Fruit fly (Drosophila melanogaster) whole organism, embryonic: Measurements from ENCODE around the gene CG11970.
A peak's percentile ranks its signal among the peaks of the same experiment; 100 is the strongest.

Source experiments
- B-H2 ChIP-seq: fragments of 200-800 bp; sonication (Bioruptor generic); optimal IDR thresholded peaks from 2 replicates; lab custom pipeline; 2018; ENCODE audit warnings: missing biosample characterization, mild to moderate bottlenecking, missing genetic modification characterization
- Bteb2 ChIP-seq: fragments of 200-800 bp; sonication (Bioruptor generic); optimal IDR thresholded peaks from 2 replicates; lab custom pipeline; 2016; ENCODE audit warnings: missing biosample characterization, missing genetic modification characterization
- CG10267 ChIP-seq: fragments of 200-800 bp; sonication (Bioruptor generic); optimal IDR thresholded peaks from 2 replicates; lab custom pipeline; 2018; ENCODE audit warnings: missing biosample characterization, mild to moderate bottlenecking, missing genetic modification characterization, moderate library complexity
- CG10274 ChIP-seq: fragments of 200-800 bp; sonication (Bioruptor generic); optimal IDR thresholded peaks from 3 replicates; lab custom pipeline; 2017; ENCODE audit warnings: missing biosample characterization, mild to moderate bottlenecking, missing genetic modification characterization
- CG10979 ChIP-seq: fragments of 200-800 bp; sonication (Bioruptor generic); optimal IDR thresholded peaks from 2 replicates; lab custom pipeline; 2018; ENCODE audit warnings: missing biosample characterization, mild to moderate bottlenecking, missing genetic modification characterization, moderate library complexity
- CG1233 ChIP-seq: fragments of 200-800 bp; sonication (Bioruptor generic); optimal IDR thresholded peaks from 4 replicates; lab custom pipeline; 2018; ENCODE audit warnings: missing biosample characterization, mild to moderate bottlenecking, missing genetic modification characterization
- CG14441 ChIP-seq: fragments of 200-800 bp; sonication (Bioruptor generic); IDR thresholded peaks from 2 replicates; pipeline ENCODE4 v1.3.6; 2022; ENCODE audit warnings: missing biosample characterization, missing genetic modification characterization
- CG14710 ChIP-seq: fragments of 200-800 bp; sonication (Bioruptor generic); optimal IDR thresholded peaks from 3 replicates; lab custom pipeline; 2019; ENCODE audit warnings: missing biosample characterization, mild to moderate bottlenecking, missing genetic modification characterization, moderate library complexity
- CG1603 ChIP-seq: fragments of 200-800 bp; sonication (Bioruptor generic); optimal IDR thresholded peaks from 2 replicates; lab custom pipeline; 2019; ENCODE audit warnings: missing biosample characterization, mild to moderate bottlenecking, missing genetic modification characterization, moderate library complexity
- CG1647 ChIP-seq: fragments of 200-800 bp; sonication (Bioruptor generic); optimal IDR thresholded peaks from 3 replicates; lab custom pipeline; 2016; ENCODE audit warnings: missing biosample characterization, missing genetic modification characterization
- CG17829 ChIP-seq: fragments of 200-800 bp; optimal IDR thresholded peaks from 2 replicates; lab custom pipeline; 2019; ENCODE audit warnings: missing biosample characterization, mild to moderate bottlenecking, missing genetic modification characterization, moderate library complexity
- CG1792 ChIP-seq: fragments of 200-800 bp; sonication (Bioruptor generic); optimal IDR thresholded peaks from 2 replicates; lab custom pipeline; 2016; ENCODE audit warnings: missing biosample characterization, missing genetic modification characterization
- CG18599 ChIP-seq: fragments of 200-800 bp; sonication (Bioruptor generic); optimal IDR thresholded peaks from 3 replicates; lab custom pipeline; 2017; ENCODE audit warnings: missing biosample characterization, missing genetic modification characterization, mild to moderate bottlenecking, moderate library complexity, missing genetic modification reagents
- CG2875 ChIP-seq: fragments of 200-800 bp; sonication (Bioruptor generic); optimal IDR thresholded peaks from 2 replicates; lab custom pipeline; 2017; ENCODE audit warnings: missing biosample characterization, mild to moderate bottlenecking, missing genetic modification characterization, missing genetic modification reagents
- CG32767 ChIP-seq: fragments of 200-800 bp; sonication (Bioruptor generic); IDR thresholded peaks from 2 replicates; pipeline ENCODE4 v1.3.6; 2022; ENCODE audit warnings: missing biosample characterization, missing genetic modification characterization
- CG42726 ChIP-seq: fragments of 200-800 bp; sonication (Bioruptor generic); IDR thresholded peaks from 2 replicates; pipeline ENCODE4 v1.3.6; 2022; ENCODE audit warnings: missing biosample characterization, missing genetic modification characterization; ENCODE audit not compliant: partially characterized antibody
- CG4404 ChIP-seq: fragments of 200-800 bp; sonication (Bioruptor generic); IDR thresholded peaks from 2 replicates; pipeline ENCODE4 v1.3.6; 2022; ENCODE audit warnings: missing biosample characterization, missing genetic modification characterization
- CG8944 ChIP-seq: fragments of 200-800 bp; sonication (Bioruptor generic); optimal IDR thresholded peaks from 3 replicates; lab custom pipeline; 2016; ENCODE audit warnings: missing biosample characterization, missing genetic modification characterization
- Dfd ChIP-seq, 2 experiments: fragments of >200 bp; optimal IDR thresholded peaks; 2 replicates each; lab custom pipeline; 2017; ENCODE audit warnings: missing biosample characterization in 2 of 2, missing genetic modification characterization in 2 of 2
- Elba2 ChIP-seq: fragments of 200-800 bp; sonication (Bioruptor generic); optimal IDR thresholded peaks from 3 replicates; lab custom pipeline; 2016; ENCODE audit warnings: missing biosample characterization, missing genetic modification characterization
- Fer2 ChIP-seq: fragments of 200-800 bp; sonication (Bioruptor generic); optimal IDR thresholded peaks from 2 replicates; lab custom pipeline; 2018; ENCODE audit warnings: missing biosample characterization, mild to moderate bottlenecking, missing genetic modification characterization, moderate library complexity
- Gsc ChIP-seq: fragments of 200-800 bp; sonication (Bioruptor generic); IDR thresholded peaks from 2 replicates; pipeline ENCODE4 v1.3.6; 2022; ENCODE audit warnings: missing biosample characterization, missing genetic modification characterization
- H2.0 ChIP-seq: fragments of 200-800 bp; sonication (Bioruptor generic); IDR thresholded peaks from 2 replicates; pipeline ENCODE4 v1.3.6; 2022; ENCODE audit warnings: missing biosample characterization, missing genetic modification characterization
- Jarid2 ChIP-seq: fragments of 200-800 bp; sonication (Bioruptor generic); optimal IDR thresholded peaks from 3 replicates; lab custom pipeline; 2017; ENCODE audit warnings: mild to moderate bottlenecking, missing biosample characterization, missing genetic modification reagents, missing genetic modification characterization
- Lhr ChIP-seq: fragments of 200-800 bp; sonication (Bioruptor generic); optimal IDR thresholded peaks from 3 replicates; lab custom pipeline; 2017; ENCODE audit warnings: mild to moderate bottlenecking, missing biosample characterization, missing genetic modification reagents, missing genetic modification characterization
- Max ChIP-seq: fragments of 200-800 bp; sonication (Bioruptor generic); optimal IDR thresholded peaks from 2 replicates; lab custom pipeline; 2016; ENCODE audit warnings: missing biosample characterization, mild to moderate bottlenecking, missing genetic modification characterization
- Mrtf ChIP-seq: fragments of 200-800 bp; sonication (Bioruptor generic); IDR thresholded peaks from 3 replicates; pipeline ENCODE4 v1.3.6; 2022; ENCODE audit warnings: missing biosample characterization, missing genetic modification characterization
- Sin3A ChIP-seq: fragments of >200 bp; optimal IDR thresholded peaks from 2 replicates; lab custom pipeline; 2018
- Taf1 ChIP-seq: fragments of 200-800 bp; sonication (Bioruptor generic); IDR thresholded peaks from 2 replicates; pipeline ENCODE4 v1.3.6; 2022; ENCODE audit warnings: missing biosample characterization, missing genetic modification characterization
- Xbp1 ChIP-seq: fragments of 200-800 bp; sonication (Bioruptor generic); optimal IDR thresholded peaks from 3 replicates; lab custom pipeline; 2016; ENCODE audit warnings: missing biosample characterization, mild to moderate bottlenecking, missing genetic modification characterization
- YL-1 ChIP-seq: fragments of 200-800 bp; sonication (Bioruptor generic); optimal IDR thresholded peaks from 3 replicates; lab custom pipeline; 2017; ENCODE audit warnings: missing biosample characterization, mild to moderate bottlenecking, missing genetic modification characterization
- ab ChIP-seq: fragments of 200-800 bp; sonication (Bioruptor generic); optimal IDR thresholded peaks from 2 replicates; lab custom pipeline; 2016; ENCODE audit warnings: missing biosample characterization, missing genetic modification characterization
- ase ChIP-seq: fragments of 200-800 bp; sonication (Bioruptor generic); IDR thresholded peaks from 3 replicates; pipeline ENCODE4 v1.3.6; 2022; ENCODE audit warnings: missing biosample characterization, missing genetic modification characterization
- chm ChIP-seq: fragments of 200-800 bp; sonication (Bioruptor generic); IDR thresholded peaks from 2 replicates; pipeline ENCODE4 v1.3.6; 2022; ENCODE audit warnings: missing biosample characterization, missing genetic modification characterization
- gsb-n ChIP-seq: fragments of 200-800 bp; sonication (Bioruptor generic); optimal IDR thresholded peaks from 3 replicates; lab custom pipeline; 2018; ENCODE audit warnings: missing biosample characterization, mild to moderate bottlenecking, missing genetic modification characterization
- her ChIP-seq: fragments of 200-800 bp; sonication (Bioruptor generic); optimal IDR thresholded peaks from 2 replicates; lab custom pipeline; 2016; ENCODE audit warnings: missing biosample characterization, missing genetic modification characterization
- hkb ChIP-seq, 2 experiments: fragments of 200-800 bp in 1 of 2; fragments of >200 bp in 1 of 2; sonication (Bioruptor generic) in 1 of 2; IDR thresholded peaks in 1 of 2; optimal IDR thresholded peaks in 1 of 2; 2 replicates each; pipeline versions ENCODE4 v1.3.6 to Lab custom; 2017 to 2022; ENCODE audit warnings: missing biosample characterization in 1 of 2, missing genetic modification characterization in 1 of 2
- ind ChIP-seq: fragments of 200-800 bp; sonication (Bioruptor generic); optimal IDR thresholded peaks from 3 replicates; lab custom pipeline; 2016; ENCODE audit warnings: missing biosample characterization, missing genetic modification characterization
- jumu ChIP-seq: fragments of 200-800 bp; sonication (Bioruptor generic); optimal IDR thresholded peaks from 3 replicates; lab custom pipeline; 2016; ENCODE audit warnings: missing biosample characterization, missing genetic modification characterization
- mirr ChIP-seq: fragments of 200-800 bp; sonication (Bioruptor generic); optimal IDR thresholded peaks from 3 replicates; lab custom pipeline; 2018; ENCODE audit warnings: missing biosample characterization, mild to moderate bottlenecking, missing genetic modification characterization
- org-1 ChIP-seq: fragments of 200-800 bp; sonication (Bioruptor generic); optimal IDR thresholded peaks from 2 replicates; lab custom pipeline; 2017; ENCODE audit warnings: missing biosample characterization, missing genetic modification characterization
- otp ChIP-seq: fragments of 200-800 bp; sonication (Bioruptor generic); IDR thresholded peaks from 3 replicates; pipeline ENCODE4, ENCODE4 v1.3.6; 2022; ENCODE audit warnings: missing biosample characterization, missing genetic modification characterization
- sima ChIP-seq: fragments of 200-800 bp; sonication (Bioruptor generic); optimal IDR thresholded peaks from 2 replicates; lab custom pipeline; 2016; ENCODE audit warnings: missing biosample characterization, missing genetic modification characterization
- ssp ChIP-seq: fragments of 200-800 bp; sonication (Bioruptor generic); IDR thresholded peaks from 2 replicates; pipeline ENCODE4 v1.3.6; 2022; ENCODE audit warnings: missing biosample characterization, missing genetic modification characterization
- trh ChIP-seq: fragments of 200-800 bp; sonication (Bioruptor generic); optimal IDR thresholded peaks from 2 replicates; lab custom pipeline; 2016; ENCODE audit warnings: missing biosample characterization, missing genetic modification characterization
- wdn ChIP-seq: fragments of 200-800 bp; sonication (Bioruptor generic); IDR thresholded peaks from 2 replicates; pipeline ENCODE4 v1.3.6; 2022; ENCODE audit warnings: missing biosample characterization, missing genetic modification characterization

CG11970 gene

dm6 chr3R:9039448-9039847 is 54.9 kb downstream of the CG11970 start, which contains the start of gene neur (continued):
- TF ChIP-seq mirr (GFP tag; lab: Kevin White, UChicago), result no peak
- TF ChIP-seq Lhr (GFP tag; lab: Kevin White, UChicago), result peak; percentile 83
- no peak for TF ChIP-seq CG1233 (GFP tag; lab: Kevin White, UChicago)
- TF ChIP-seq Bteb2, result no peak
- TF ChIP-seq Max (GFP tag; lab: Kevin White, UChicago), result peak; percentile 58
- TF ChIP-seq trh (GFP tag; lab: Kevin White, UChicago), result no peak
- no peak for TF ChIP-seq CG10979
- no peak for TF ChIP-seq Fer2 (tag; lab: Kevin White, UChicago)
- TF ChIP-seq ssp (GFP tag; lab: Robert Waterston, UW), result peak; percentile 46
- no peak for TF ChIP-seq CG14441 (GFP tag; lab: Robert Waterston, UW)
- peak; percentile 31 for TF ChIP-seq gsb-n (tag; lab: Kevin White, UChicago)
- no peak for TF ChIP-seq org-1 (GFP tag; lab: Kevin White, UChicago)
- TF ChIP-seq Jarid2 (GFP tag; lab: Kevin White, UChicago), result no peak
- TF ChIP-seq Sin3A, result peak; percentile 88
- no peak for TF ChIP-seq chm (GFP tag; lab: Robert Waterston, UW)
- TF ChIP-seq CG8944 (GFP tag; lab: Kevin White, UChicago), result no peak
- TF ChIP-seq otp (GFP tag; lab: Robert Waterston, UW), result no peak
- TF ChIP-seq sima (GFP tag; lab: Kevin White, UChicago), result no peak
- TF ChIP-seq CG10267 (tag; lab: Kevin White, UChicago), result peak; percentile 55
- no peak for TF ChIP-seq her (GFP tag; lab: Kevin White, UChicago)
- peak; percentile 13 for TF ChIP-seq jumu (GFP tag; lab: Kevin White, UChicago)
- TF ChIP-seq CG14710 (tag; lab: Kevin White, UChicago), result peak; percentile 73
- TF ChIP-seq Dfd (GFP tag; optimal IDR thresholded peaks at IDR 0.05; lab: Kevin White, UChicago), result no peak
- no peak for TF ChIP-seq Taf1 (GFP tag; lab: Robert Waterston, UW)
- TF ChIP-seq CG2875 (GFP tag; lab: Kevin White, UChicago), result no peak
- no peak for TF ChIP-seq hkb (optimal IDR thresholded peaks at IDR 0.05; lab: Kevin White, UChicago)
- no peak for TF ChIP-seq hkb (GFP tag; IDR thresholded peaks at IDR 0.05; lab: Robert Waterston, UW)
- no peak for TF ChIP-seq ab
- TF ChIP-seq Gsc, result no peak
- no peak for TF ChIP-seq CG1647 (GFP tag; lab: Kevin White, UChicago)
- no peak for TF ChIP-seq ase (GFP tag; lab: Robert Waterston, UW)
- no peak for TF ChIP-seq CG10274
- peak; percentile 29 for TF ChIP-seq CG1603
- TF ChIP-seq Xbp1 (GFP tag; lab: Kevin White, UChicago), result no peak
- no peak for TF ChIP-seq Elba2
- TF ChIP-seq YL-1 (GFP tag; lab: Kevin White, UChicago), result peak; percentile 58
- TF ChIP-seq Mrtf (GFP tag; lab: Robert Waterston, UW), result no peak
- no peak for TF ChIP-seq CG4404 (GFP tag; lab: Robert Waterston, UW)
- TF ChIP-seq CG17829 (tag; lab: Kevin White, UChicago), result peak; percentile 84
- TF ChIP-seq wdn (GFP tag; lab: Robert Waterston, UW), result no peak
- no peak for TF ChIP-seq ind (GFP tag; lab: Kevin White, UChicago)
- TF ChIP-seq CG42726 (GFP tag; lab: Robert Waterston, UW), result 0 out of 2 replicates have a peak, but pooled peaks have one; percentile 35
- TF ChIP-seq H2.0 (GFP tag; lab: Robert Waterston, UW), result no peak
- TF ChIP-seq CG1792, result no peak
- TF ChIP-seq CG32767 (GFP tag; lab: Robert Waterston, UW), result no peak
- peak; percentile 4 for TF ChIP-seq CG18599
- no peak for TF ChIP-seq B-H2 (GFP tag; lab: Kevin White, UChicago)
- TF ChIP-seq, all 482 proteins: peak for 148
